Fruit fly (Drosophila melanogaster): Measurements from ENCODE around the gene Uch.

DNA sequence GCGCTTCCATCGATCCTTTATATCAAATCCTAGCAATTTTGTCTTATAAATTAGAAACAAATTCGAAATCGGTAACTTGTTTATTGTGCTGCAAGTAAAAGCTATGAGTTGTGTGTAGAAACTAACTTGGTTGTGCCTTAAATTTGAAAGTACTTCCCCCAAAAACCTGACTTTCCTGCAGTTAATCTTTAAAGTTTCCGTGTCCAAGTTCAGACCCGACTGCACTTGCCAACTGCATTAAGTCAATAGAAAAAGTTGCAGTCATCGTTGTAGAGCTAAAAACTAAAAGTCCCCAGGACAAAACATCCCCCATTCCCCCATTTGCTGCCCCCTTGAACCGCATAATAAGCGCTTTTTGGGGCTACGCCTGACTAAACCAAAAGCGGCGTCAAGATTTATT, 26.5 kb upstream of the Uch start, which contains the start of gene Tengl1:
- no peak for TF ChIP-seq psq (optimal IDR thresholded peaks at IDR 0.05)
- TF ChIP-seq h (optimal IDR thresholded peaks at IDR 0.05) = no peak
- no peak for TF ChIP-seq Sin3A (optimal IDR thresholded peaks at IDR 0.05)
